Worm (Caenorhabditis elegans) whole organism, L1 larva: ENCODE data around the gene C50C3.19.

ENCODE experiments used
- efl-1 ChIP-seq, 4 experiments: fragments of 150-350 bp; optimal IDR thresholded peaks in 3 of 4; peaks in 1 of 4; 1 replicate in 1 of 4; 2 replicates in 3 of 4; lab custom pipeline; 2014; ENCODE audit warnings: missing biosample characterization in 2 of 4, missing genetic modification characterization in 2 of 4, missing genetic modification reagents in 2 of 4
- egl-13 ChIP-seq: sonication (generic microtip); optimal IDR thresholded peaks from 2 replicates; lab custom pipeline; 2016; ENCODE audit warnings: missing genotype, missing genetic modification reagents, missing genetic modification characterization, missing compliant biosample characterization
- lin-35 ChIP-seq, 2 experiments: fragments of 150-350 bp; optimal IDR thresholded peaks; 2 replicates each; lab custom pipeline; 2014; ENCODE audit warnings: missing biosample characterization in 2 of 2, missing genetic modification characterization in 2 of 2, missing genetic modification reagents in 2 of 2
- mab-9 ChIP-seq: fragments of 200-800 bp; sonication (Bioruptor generic); IDR thresholded peaks from 2 replicates; pipeline ENCODE4 v1.3.6; 2022; ENCODE audit warnings: missing genetic modification reagents, missing genetic modification characterization, missing compliant biosample characterization
- mef-2 ChIP-seq: fragments of 150-350 bp; optimal IDR thresholded peaks from 2 replicates; lab custom pipeline; 2014; ENCODE audit warnings: missing biosample characterization, missing genetic modification characterization
- nhr-20 ChIP-seq: sonication (generic microtip); optimal IDR thresholded peaks from 2 replicates; lab custom pipeline; 2016; ENCODE audit warnings: mild to moderate bottlenecking, missing genetic modification characterization, missing compliant biosample characterization
- nhr-28 ChIP-seq: fragments of 150-350 bp; optimal IDR thresholded peaks from 2 replicates; lab custom pipeline; 2014; ENCODE audit warnings: missing biosample characterization, missing genetic modification characterization
- unc-98 ChIP-seq: fragments of 200-800 bp; sonication (Bioruptor generic); IDR thresholded peaks from 2 replicates; pipeline ENCODE4 v1.3.6; 2022; ENCODE audit warnings: missing genetic modification characterization, missing compliant biosample characterization

C50C3.19 gene

DNA sequence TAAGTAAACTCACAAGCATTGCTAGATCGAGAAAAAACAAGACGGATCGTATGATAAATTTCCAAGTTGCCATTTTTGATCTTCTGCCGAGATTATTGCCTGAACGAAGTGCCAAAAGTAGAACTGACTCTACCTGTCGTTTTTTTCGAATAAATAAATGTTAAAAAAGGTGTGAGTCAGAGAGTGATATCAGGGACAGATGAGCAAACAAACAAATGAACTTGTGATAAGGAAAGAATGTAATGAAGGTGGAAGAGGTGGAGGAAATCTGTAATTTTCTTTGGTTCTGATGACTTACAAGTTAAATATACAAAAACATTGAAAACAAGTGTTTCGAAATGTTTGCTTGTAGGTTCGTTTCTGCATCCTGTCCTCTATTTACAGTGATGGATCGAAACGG lies 48.7 kb downstream of the C50C3.19 start, which contains the start of gene tsp-1:
tsp-1 (minus strand) TSS at position 99 of the 400 bp plus-strand sequence.
- TF ChIP-seq lin-35 (GFP tag; optimal IDR thresholded peaks at IDR 0.05; lab: Kevin White, UChicago), result no peak
- no peak for TF ChIP-seq egl-13 (tag; lab: Kevin White, UChicago)
- no peak for TF ChIP-seq efl-1 (optimal IDR thresholded peaks at IDR 0.05; lab: Kevin White, UChicago)
- peak in 1 of 2 experiments; percentile 69 for TF ChIP-seq efl-1 (GFP tag; optimal IDR thresholded peaks at IDR 0.05 in 1 of 2; lab: Kevin White, UChicago)
- no peak for TF ChIP-seq mab-9 (GFP tag; lab: Robert Waterston, UW)
- no peak for TF ChIP-seq mef-2 (tag; lab: Kevin White, UChicago)
- TF ChIP-seq nhr-28 (tag; lab: Kevin White, UChicago), result no peak
- TF ChIP-seq, all 84 proteins: peak for 1

DNA sequence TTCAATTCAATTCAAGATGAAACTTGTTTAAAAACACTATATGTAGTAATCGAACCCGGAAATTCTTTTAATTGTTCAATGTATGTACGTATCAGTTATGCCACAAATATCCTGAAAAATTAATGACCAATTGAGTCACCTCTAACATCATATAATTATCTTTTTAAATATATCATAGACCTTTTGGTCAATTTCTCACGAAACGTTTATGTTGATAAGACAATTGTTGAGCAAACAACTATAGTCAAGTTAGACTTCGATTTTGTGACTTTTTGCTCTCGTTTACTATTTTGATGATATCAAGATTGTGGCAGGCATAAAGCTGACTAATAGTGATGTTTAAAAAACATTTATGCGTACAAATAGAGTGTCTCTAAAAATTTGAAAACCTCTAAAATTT lies 49.6 kb downstream of the C50C3.19 start:
- TF ChIP-seq mef-2 (tag; lab: Kevin White, UChicago) (no peak), nhr-20 (peak; percentile 12), unc-98 (GFP tag; lab: Robert Waterston, UW) (no peak)
